Worm (Caenorhabditis elegans) whole organism, late embryonic: Measurements from ENCODE around the gene lfi-1.

ENCODE experiments used
- T23F11.4 ChIP-seq: fragments of 200-800 bp; sonication (Bioruptor generic); optimal IDR thresholded peaks from 2 replicates; lab custom pipeline; 2018; ENCODE audit warnings: mild to moderate bottlenecking, missing genetic modification characterization, missing compliant biosample characterization
- elt-2 ChIP-seq: sonication (generic microtip); optimal IDR thresholded peaks from 2 replicates; lab custom pipeline; 2016; ENCODE audit warnings: missing genetic modification reagents, missing genetic modification characterization, missing compliant biosample characterization
- fkh-10 ChIP-seq: fragments of 150-350 bp; optimal IDR thresholded peaks from 2 replicates; lab custom pipeline; 2014; ENCODE audit warnings: missing biosample characterization, missing genetic modification reagents, missing genetic modification characterization
- hlh-15 ChIP-seq: sonication (generic microtip); optimal IDR thresholded peaks from 2 replicates; lab custom pipeline; 2016; ENCODE audit warnings: missing genetic modification characterization, missing compliant biosample characterization

- TF ChIP-seq T23F11.4 (no peak), fkh-10 (GFP tag; lab: Kevin White, UChicago) (no peak), elt-2 (tag; lab: Kevin White, UChicago) (no peak), hlh-15 (no peak)
Observed at ce11 chrX:4938990-4939389, 37.6 kb upstream of the lfi-1 start.
